Worm (Caenorhabditis elegans) whole organism, L3 larva: ENCODE data around the gene ran-5.
"Not testable (repeated sequence)": the region's sequence is repeated elsewhere in the genome, so short reads cannot be mapped to it uniquely, and the experiment has no call there.

ENCODE experiments used
- elt-2 ChIP-seq: sonication (generic microtip); optimal IDR thresholded peaks from 2 replicates; lab custom pipeline; 2016; ENCODE audit warnings: missing genetic modification reagents, mild to moderate bottlenecking, missing genetic modification characterization, missing compliant biosample characterization
- elt-3 ChIP-seq, 3 experiments: fragments of 150-350 bp in 1 of 3; sonication (generic microtip) in 2 of 3; optimal IDR thresholded peaks; 2 replicates in 2 of 3; 4 replicates in 1 of 3; lab custom pipeline; 2014 to 2017; ENCODE audit warnings: missing biosample characterization in 3 of 3, missing genetic modification characterization in 3 of 3

DNA sequence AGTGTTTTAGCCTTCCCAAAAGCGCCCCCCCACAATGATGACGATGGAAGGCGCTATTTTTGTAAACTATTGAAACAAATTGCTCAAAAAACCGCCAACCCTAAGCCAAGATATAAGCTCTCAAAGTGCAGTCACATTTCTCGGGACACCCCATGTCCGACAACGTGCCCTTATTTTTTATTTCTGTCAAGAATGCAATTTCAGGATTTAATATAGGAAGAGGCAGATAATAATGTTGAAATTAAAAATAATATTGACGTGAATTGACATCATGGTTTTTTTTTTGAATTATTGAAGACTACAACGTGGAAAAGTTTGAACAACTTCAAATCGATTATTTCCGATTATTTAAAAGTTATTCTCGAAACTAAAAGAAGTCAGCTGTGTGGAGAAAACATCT lies 33.9 kb upstream of the ran-5 start, which contains the start of gene ZK84.2:
- not testable (repeated sequence) for TF ChIP-seq elt-3 (tag; optimal IDR thresholded peaks at IDR 0.05; lab: Kevin White, UChicago); elt-2 (tag; lab: Kevin White, UChicago)
